Fruit fly (Drosophila melanogaster) whole organism, embryonic: ENCODE data around the gene Ugt36F1.

Source experiments
- Abd-B ChIP-seq: fragments of 200-800 bp; sonication (Bioruptor generic); optimal IDR thresholded peaks from 2 replicates; lab custom pipeline; 2018; ENCODE audit warnings: missing biosample characterization, mild to moderate bottlenecking, missing genetic modification characterization, moderate library complexity
- Atf3 ChIP-seq: fragments of 200-800 bp; sonication (Bioruptor generic); optimal IDR thresholded peaks from 3 replicates; lab custom pipeline; 2016; ENCODE audit warnings: missing biosample characterization, missing genetic modification characterization
- CG10321 ChIP-seq: fragments of 200-800 bp; sonication (Bioruptor generic); IDR thresholded peaks from 2 replicates; pipeline ENCODE4 v1.3.6; 2022; ENCODE audit warnings: missing biosample characterization, missing genetic modification characterization
- CG11247 ChIP-seq: fragments of 200-800 bp; sonication (Bioruptor generic); IDR thresholded peaks from 2 replicates; pipeline ENCODE4 v1.3.6; 2022; ENCODE audit warnings: missing biosample characterization, missing genetic modification characterization
- CG13894 ChIP-seq: fragments of 200-800 bp; sonication (Bioruptor generic); optimal IDR thresholded peaks from 3 replicates; lab custom pipeline; 2018; ENCODE audit warnings: missing biosample characterization, mild to moderate bottlenecking, missing genetic modification characterization, moderate library complexity
- CG14860 ChIP-seq: fragments of 200-800 bp; sonication (Bioruptor generic); IDR thresholded peaks from 3 replicates; pipeline ENCODE4 v1.3.6; 2022; ENCODE audit warnings: missing biosample characterization, missing genetic modification characterization; ENCODE audit not compliant: partially characterized antibody
- CG15514 ChIP-seq: fragments of 200-800 bp; sonication (Bioruptor generic); optimal IDR thresholded peaks from 3 replicates; lab custom pipeline; 2017; ENCODE audit warnings: missing biosample characterization, missing genetic modification characterization, mild to moderate bottlenecking, moderate library complexity, missing genetic modification reagents
- CG16813 ChIP-seq: fragments of 200-800 bp; sonication (Bioruptor generic); IDR thresholded peaks from 3 replicates; pipeline ENCODE4 v1.3.6; 2022; ENCODE audit warnings: missing biosample characterization, missing genetic modification characterization; ENCODE audit not compliant: partially characterized antibody
- CG17802 ChIP-seq: fragments of 200-800 bp; sonication (Bioruptor generic); optimal IDR thresholded peaks from 2 replicates; lab custom pipeline; 2018; ENCODE audit warnings: missing biosample characterization, mild to moderate bottlenecking, missing genetic modification characterization, moderate library complexity
- CG32532 ChIP-seq: fragments of 200-800 bp; sonication (Bioruptor generic); IDR thresholded peaks from 2 replicates; pipeline ENCODE4 v1.3.6; 2022; ENCODE audit warnings: missing biosample characterization, missing genetic modification characterization
- CG33213 ChIP-seq: fragments of 200-800 bp; sonication (Bioruptor generic); optimal IDR thresholded peaks from 3 replicates; lab custom pipeline; 2016; ENCODE audit warnings: missing biosample characterization, missing genetic modification characterization
- CG6813 ChIP-seq: fragments of 200-800 bp; sonication (Bioruptor generic); optimal IDR thresholded peaks from 2 replicates; lab custom pipeline; 2017; ENCODE audit warnings: missing biosample characterization, missing genetic modification characterization, mild to moderate bottlenecking, moderate library complexity, missing genetic modification reagents
- CTCF ChIP-seq: fragments of 200-800 bp; sonication (Bioruptor generic); optimal IDR thresholded peaks from 2 replicates; lab custom pipeline; 2017; ENCODE audit warnings: missing biosample characterization, mild to moderate bottlenecking, missing genetic modification characterization, moderate library complexity
- Dfd ChIP-seq, 2 experiments: fragments of >200 bp; optimal IDR thresholded peaks; 2 replicates each; lab custom pipeline; 2017; ENCODE audit warnings: missing biosample characterization in 2 of 2, missing genetic modification characterization in 2 of 2
- Ets65A ChIP-seq: fragments of 200-800 bp; sonication (Bioruptor generic); peaks from one replicate; lab custom pipeline; 2016; ENCODE audit warnings: missing biosample characterization, missing genetic modification characterization
- HLH4C ChIP-seq: fragments of 200-800 bp; sonication (Bioruptor generic); IDR thresholded peaks from 3 replicates; pipeline ENCODE4 v1.3.6; 2022; ENCODE audit warnings: missing biosample characterization, missing genetic modification characterization; ENCODE audit not compliant: partially characterized antibody
- HmgD ChIP-seq: fragments of 200-800 bp; sonication (Bioruptor generic); optimal IDR thresholded peaks from 3 replicates; lab custom pipeline; 2016; ENCODE audit warnings: missing biosample characterization, missing genetic modification characterization
- Hr3 ChIP-seq: fragments of 200-800 bp; sonication (Bioruptor generic); optimal IDR thresholded peaks from 3 replicates; lab custom pipeline; 2016; ENCODE audit warnings: missing biosample characterization, missing genetic modification characterization
- MESR4 ChIP-seq: fragments of 200-800 bp; sonication (Bioruptor generic); optimal IDR thresholded peaks from 2 replicates; lab custom pipeline; 2018; ENCODE audit warnings: missing biosample characterization, mild to moderate bottlenecking, missing genetic modification characterization, moderate library complexity
- Ptx1 ChIP-seq: fragments of 200-800 bp; sonication (Bioruptor generic); IDR thresholded peaks from 2 replicates; pipeline ENCODE4 v1.3.6; 2022; ENCODE audit warnings: missing biosample characterization, missing genetic modification characterization
- Stat92E ChIP-seq, 3 experiments: fragments of >200 bp in 2 of 3; fragments of 200-800 bp in 1 of 3; sonication (Bioruptor generic) in 1 of 3; optimal IDR thresholded peaks; 2 replicates each; lab custom pipeline; 2017 to 2019; ENCODE audit warnings: missing biosample characterization in 3 of 3, missing genetic modification characterization in 3 of 3, mild to moderate bottlenecking in 1 of 3, moderate library complexity in 1 of 3
- Trl ChIP-seq, 3 experiments: fragments of >200 bp in 2 of 3; fragments of 200-800 bp in 1 of 3; sonication (Bioruptor generic) in 1 of 3; optimal IDR thresholded peaks; 2 replicates in 1 of 3; 3 replicates in 2 of 3; lab custom pipeline; 2016 to 2017; ENCODE audit warnings: missing biosample characterization in 1 of 3, missing genetic modification characterization in 1 of 3
- cg ChIP-seq: fragments of 200-800 bp; sonication (Bioruptor generic); optimal IDR thresholded peaks from 3 replicates; lab custom pipeline; 2019; ENCODE audit warnings: missing biosample characterization, mild to moderate bottlenecking, missing genetic modification characterization, moderate library complexity
- chinmo ChIP-seq: fragments of 200-800 bp; sonication (Bioruptor generic); IDR thresholded peaks from 4 replicates; pipeline ENCODE4 v1.3.6; 2022; ENCODE audit warnings: missing biosample characterization, missing genetic modification characterization; ENCODE audit not compliant: partially characterized antibody
- chn ChIP-seq: fragments of 200-800 bp; sonication (Bioruptor generic); optimal IDR thresholded peaks from 2 replicates; lab custom pipeline; 2016; ENCODE audit warnings: missing biosample characterization, missing genetic modification characterization
- crol ChIP-seq: fragments of 200-800 bp; sonication (Bioruptor generic); IDR thresholded peaks from 2 replicates; pipeline ENCODE4 v1.3.6; 2022; ENCODE audit warnings: missing biosample characterization, missing genetic modification characterization
- ems ChIP-seq: fragments of 200-800 bp; sonication (Bioruptor generic); optimal IDR thresholded peaks from 3 replicates; lab custom pipeline; 2016; ENCODE audit warnings: missing biosample characterization, missing genetic modification characterization
- ewg ChIP-seq: fragments of 200-800 bp; sonication (Bioruptor generic); optimal IDR thresholded peaks from 3 replicates; lab custom pipeline; 2017; ENCODE audit warnings: mild to moderate bottlenecking, missing biosample characterization, missing genetic modification reagents, missing genetic modification characterization
- fd102C ChIP-seq: fragments of 200-800 bp; sonication (Bioruptor generic); optimal IDR thresholded peaks from 2 replicates; lab custom pipeline; 2018; ENCODE audit warnings: missing biosample characterization, mild to moderate bottlenecking, missing genetic modification characterization, moderate library complexity
- insv ChIP-seq, 2 experiments: fragments of 200-800 bp; sonication (Bioruptor generic); optimal IDR thresholded peaks; 3 replicates each; lab custom pipeline; 2016 to 2018; ENCODE audit warnings: missing biosample characterization in 2 of 2, missing genetic modification characterization in 2 of 2
- kay ChIP-seq: fragments of 200-800 bp; sonication (Bioruptor generic); optimal IDR thresholded peaks from 2 replicates; lab custom pipeline; 2016; ENCODE audit warnings: missing biosample characterization, missing genetic modification characterization
- lov ChIP-seq, 2 experiments: fragments of 200-800 bp in 1 of 2; fragments of >200 bp in 1 of 2; sonication (Bioruptor generic) in 1 of 2; IDR thresholded peaks in 1 of 2; optimal IDR thresholded peaks in 1 of 2; 2 replicates in 1 of 2; 3 replicates in 1 of 2; pipeline versions ENCODE4 v1.3.6 to Lab custom; 2017 to 2022; ENCODE audit warnings: missing biosample characterization in 1 of 2, missing genetic modification characterization in 1 of 2
- nau ChIP-seq: fragments of 200-800 bp; sonication (Bioruptor generic); optimal IDR thresholded peaks from 3 replicates; lab custom pipeline; 2017; ENCODE audit warnings: missing biosample characterization, mild to moderate bottlenecking, missing genetic modification characterization, missing genetic modification reagents
- nerfin-1 ChIP-seq: fragments of 200-800 bp; sonication (Bioruptor generic); optimal IDR thresholded peaks from 3 replicates; lab custom pipeline; 2019; ENCODE audit warnings: missing biosample characterization, mild to moderate bottlenecking, missing genetic modification characterization, moderate library complexity
- nmo ChIP-seq: fragments of 200-800 bp; sonication (Bioruptor generic); optimal IDR thresholded peaks from 2 replicates; lab custom pipeline; 2018; ENCODE audit warnings: missing biosample characterization, mild to moderate bottlenecking, missing genetic modification characterization, moderate library complexity
- phol ChIP-seq: fragments of 200-800 bp; sonication (Bioruptor generic); optimal IDR thresholded peaks from 3 replicates; lab custom pipeline; 2018; ENCODE audit warnings: missing biosample characterization, mild to moderate bottlenecking, missing genetic modification characterization, moderate library complexity
- pnt ChIP-seq: fragments of 200-800 bp; sonication (Bioruptor generic); optimal IDR thresholded peaks from 3 replicates; lab custom pipeline; 2016; ENCODE audit warnings: missing biosample characterization, missing genetic modification characterization
- pzg ChIP-seq: fragments of 200-800 bp; sonication (Bioruptor generic); optimal IDR thresholded peaks from 3 replicates; lab custom pipeline; 2018; ENCODE audit warnings: missing biosample characterization, mild to moderate bottlenecking, missing genetic modification characterization, moderate library complexity
- salm ChIP-seq: fragments of 200-800 bp; sonication (Bioruptor generic); optimal IDR thresholded peaks from 2 replicates; lab custom pipeline; 2018; ENCODE audit warnings: missing biosample characterization, mild to moderate bottlenecking, missing genetic modification characterization
- sd ChIP-seq: fragments of 200-800 bp; sonication (Bioruptor generic); optimal IDR thresholded peaks from 3 replicates; lab custom pipeline; 2018; ENCODE audit warnings: missing biosample characterization, mild to moderate bottlenecking, missing genetic modification characterization, moderate library complexity
- slou ChIP-seq: fragments of 200-800 bp; sonication (Bioruptor generic); optimal IDR thresholded peaks from 3 replicates; lab custom pipeline; 2016; ENCODE audit warnings: missing biosample characterization, missing genetic modification characterization
- tap ChIP-seq: fragments of 200-800 bp; optimal IDR thresholded peaks from 3 replicates; lab custom pipeline; 2019; ENCODE audit warnings: missing biosample characterization, mild to moderate bottlenecking, missing genetic modification characterization, moderate library complexity

Ugt36F1 gene

DNA sequence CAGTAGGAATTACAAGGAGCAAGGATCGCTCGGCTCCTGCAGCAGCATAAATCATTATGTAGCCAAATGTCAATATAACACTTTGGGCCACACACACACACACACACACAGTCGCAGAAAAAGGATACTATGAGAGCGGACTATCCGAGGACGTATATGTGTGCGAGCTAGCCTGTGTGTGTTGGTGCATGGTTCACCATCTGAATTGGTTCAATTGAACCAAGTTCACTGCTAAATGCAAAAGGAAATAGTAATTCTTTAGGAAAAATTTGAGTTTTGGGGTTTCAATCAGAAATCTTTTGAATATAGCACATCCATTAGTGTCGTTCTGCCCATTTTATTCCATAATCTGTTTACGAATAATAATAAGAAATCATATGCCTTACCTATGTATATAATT lies 27.0 kb downstream of the Ugt36F1 start:
- no peak for TF ChIP-seq slou (GFP tag; lab: Kevin White, UChicago)
- peak; percentile 94 for TF ChIP-seq CG15514 (GFP tag; lab: Kevin White, UChicago)
- peak; percentile 42 for TF ChIP-seq cg (GFP tag; lab: Kevin White, UChicago)

DNA sequence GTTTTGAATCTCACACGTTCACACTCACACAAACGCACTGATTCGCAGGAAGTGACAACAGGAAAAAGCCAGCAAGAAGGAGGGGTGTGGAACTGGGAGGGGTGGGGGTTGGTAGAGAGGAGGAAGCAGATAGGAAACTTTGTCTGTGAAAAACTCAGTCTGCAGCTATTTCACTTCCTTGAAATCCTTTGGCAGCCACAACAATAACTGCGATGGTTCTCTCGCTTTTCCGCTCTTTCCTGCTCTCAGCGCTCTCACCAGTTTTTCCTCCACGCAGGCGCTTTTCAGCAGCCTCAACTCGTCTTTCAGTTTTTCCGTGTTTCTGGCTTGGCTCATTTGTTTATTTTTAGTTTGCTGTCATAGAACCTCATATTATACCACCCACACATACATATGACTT lies 27.7 kb downstream of the Ugt36F1 start:
- TF ChIP-seq kay (GFP tag; lab: Kevin White, UChicago) (no peak), fd102C (no peak), ewg (GFP tag; lab: Kevin White, UChicago) (peak; percentile 71), salm (tag; lab: Kevin White, UChicago) (no peak), CG10321 (GFP tag; lab: Robert Waterston, UW) (no peak), CG15514 (GFP tag; lab: Kevin White, UChicago) (peak; percentile 93), phol (tag; lab: Kevin White, UChicago) (no peak), ems (GFP tag; lab: Kevin White, UChicago) (no peak), pzg (GFP tag; lab: Kevin White, UChicago) (no peak), Hr3 (GFP tag; lab: Kevin White, UChicago) (no peak), Ets65A (peak; percentile 3), CG6813 (GFP tag; lab: Kevin White, UChicago) (no peak), chn (no peak), nmo (GFP tag; lab: Kevin White, UChicago) (no peak), CTCF (GFP tag; lab: Kevin White, UChicago) (no peak), lov (optimal IDR thresholded peaks at IDR 0.05; lab: Kevin White, UChicago) (no peak), lov (GFP tag; IDR thresholded peaks at IDR 0.05; lab: Robert Waterston, UW) (no peak), CG17802 (tag; lab: Kevin White, UChicago) (no peak), Atf3 (no peak), crol (GFP tag; lab: Robert Waterston, UW) (peak; percentile 45; the same call in 1 of the 2 replicates), nerfin-1 (peak; percentile 60), Stat92E (GFP tag; optimal IDR thresholded peaks at IDR 0.05; lab: Kevin White, UChicago) (no peak), CG33213 (GFP tag; lab: Kevin White, UChicago) (no peak), CG16813 (GFP tag; lab: Robert Waterston, UW) (no peak), insv (GFP tag; optimal IDR thresholded peaks at IDR 0.05; lab: Kevin White, UChicago) (no peak), Ptx1 (no peak), nau (no peak), Abd-B (GFP tag; lab: Kevin White, UChicago) (no peak), tap (tag; lab: Kevin White, UChicago) (no peak), Trl (optimal IDR thresholded peaks at IDR 0.05; lab: Kevin White, UChicago) (peak; percentile 55 to 72), Trl (GFP tag; optimal IDR thresholded peaks at IDR 0.05; lab: Kevin White, UChicago) (no peak), CG13894 (tag; lab: Kevin White, UChicago) (peak; percentile 32), chinmo (GFP tag; lab: Robert Waterston, UW) (0 out of 4 replicates have a peak, but pooled peaks have one; percentile 10), HmgD (no peak), MESR4 (GFP tag; lab: Kevin White, UChicago) (no peak), Dfd (GFP tag; optimal IDR thresholded peaks at IDR 0.05; lab: Kevin White, UChicago) (no peak)

DNA sequence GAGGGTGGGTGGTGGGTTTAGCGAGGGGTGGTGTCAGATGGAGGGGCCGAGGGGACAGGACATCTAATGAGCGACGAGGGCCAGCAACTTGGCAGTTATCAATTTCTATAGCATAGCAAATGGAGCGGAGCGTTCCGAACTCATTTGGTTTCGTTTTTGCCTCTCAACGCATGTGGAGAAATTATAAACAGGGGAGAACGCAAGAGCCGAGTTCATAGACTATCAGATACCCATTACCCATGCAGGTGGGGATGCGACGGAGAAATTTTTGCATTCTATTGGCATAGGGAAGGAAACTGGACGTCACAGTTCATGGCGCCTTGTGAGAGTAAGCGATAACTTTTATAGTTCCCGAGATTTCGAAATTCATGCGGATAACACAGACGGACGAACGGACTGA lies 33.1 kb downstream of the Ugt36F1 start:
- TF ChIP-seq nerfin-1 (no peak), sd (no peak), CG11247 (GFP tag; lab: Robert Waterston, UW) (no peak), CG14860 (peak; percentile 53; the same call in 1 of the 3 replicates), pnt (GFP tag; lab: Kevin White, UChicago) (no peak), CG32532 (0 out of 2 replicates have a peak, but pooled peaks have one; percentile 24), HLH4C (GFP tag; lab: Robert Waterston, UW) (peak; percentile 61)
